Worm (Caenorhabditis elegans) whole organism, L3 larva: ENCODE measurements around the gene C54D10.10.

ENCODE experiments used
- R02D3.7 ChIP-seq: fragments of 150-350 bp; optimal IDR thresholded peaks from 2 replicates; lab custom pipeline; 2014; ENCODE audit warnings: missing biosample characterization, missing genetic modification characterization
- ZK546.5 ChIP-seq: sonication (generic microtip); optimal IDR thresholded peaks from 2 replicates; lab custom pipeline; 2017; ENCODE audit warnings: missing biosample characterization, missing genetic modification characterization
- aly-2 ChIP-seq: fragments of 150-350 bp; optimal IDR thresholded peaks from 2 replicates; lab custom pipeline; 2014; ENCODE audit warnings: missing biosample characterization, missing genetic modification characterization
- ama-1 ChIP-seq: fragments of 150-350 bp; optimal IDR thresholded peaks from 2 replicates; lab custom pipeline; 2018
- ceh-16 ChIP-seq: sonication (generic microtip); optimal IDR thresholded peaks from 2 replicates; lab custom pipeline; 2017; ENCODE audit warnings: missing biosample characterization, missing genetic modification characterization
- ceh-28 ChIP-seq: fragments of 150-350 bp; optimal IDR thresholded peaks from 2 replicates; lab custom pipeline; 2014; ENCODE audit warnings: missing biosample characterization, missing genetic modification reagents, missing genetic modification characterization
- ceh-82 ChIP-seq: fragments of 150-350 bp; optimal IDR thresholded peaks from 2 replicates; lab custom pipeline; 2014; ENCODE audit warnings: missing biosample characterization, missing genetic modification characterization
- ceh-9 ChIP-seq: sonication (generic microtip); optimal IDR thresholded peaks from 2 replicates; lab custom pipeline; 2018; ENCODE audit warnings: missing biosample characterization, missing genetic modification characterization
- daf-12 ChIP-seq: fragments of 150-350 bp; optimal IDR thresholded peaks from 2 replicates; lab custom pipeline; 2014; ENCODE audit warnings: missing biosample characterization, missing genetic modification reagents, missing genetic modification characterization
- egl-27 ChIP-seq: sonication (generic microtip); optimal IDR thresholded peaks from 4 replicates; lab custom pipeline; 2017; ENCODE audit warnings: missing biosample characterization, missing genetic modification reagents, missing genetic modification characterization
- egl-5 ChIP-seq: fragments of 150-350 bp; optimal IDR thresholded peaks from 2 replicates; lab custom pipeline; 2017; ENCODE audit warnings: missing biosample characterization, missing genetic modification reagents, missing genetic modification characterization, inconsistent platforms
- elt-1 ChIP-seq: fragments of 150-350 bp; optimal IDR thresholded peaks from 2 replicates; lab custom pipeline; 2014; ENCODE audit warnings: missing biosample characterization, missing genetic modification characterization
- elt-2 ChIP-seq: sonication (generic microtip); optimal IDR thresholded peaks from 2 replicates; lab custom pipeline; 2016; ENCODE audit warnings: missing genetic modification reagents, mild to moderate bottlenecking, missing genetic modification characterization, missing compliant biosample characterization
- eor-1 ChIP-seq, 2 experiments: fragments of 150-350 bp; optimal IDR thresholded peaks; 2 replicates each; lab custom pipeline; 2014 to 2018; ENCODE audit warnings: missing biosample characterization in 2 of 2, missing genetic modification characterization in 2 of 2
- fkh-10 ChIP-seq: sonication (generic microtip); optimal IDR thresholded peaks from 2 replicates; lab custom pipeline; 2017; ENCODE audit warnings: missing biosample characterization, missing genetic modification reagents, missing genetic modification characterization
- fos-1 ChIP-seq: fragments of 150-350 bp; optimal IDR thresholded peaks from 2 replicates; lab custom pipeline; 2014; ENCODE audit warnings: missing biosample characterization, missing genetic modification characterization
- hmg-11 ChIP-seq: sonication (generic microtip); optimal IDR thresholded peaks from 2 replicates; lab custom pipeline; 2016; ENCODE audit warnings: missing genetic modification characterization, missing compliant biosample characterization
- jun-1 ChIP-seq: fragments of 150-350 bp; optimal IDR thresholded peaks from 2 replicates; lab custom pipeline; 2014; ENCODE audit warnings: missing biosample characterization, missing genetic modification reagents, missing genetic modification characterization
- lin-15B ChIP-seq: fragments of 150-350 bp; optimal IDR thresholded peaks from 2 replicates; lab custom pipeline; 2014; ENCODE audit warnings: missing biosample characterization, missing genetic modification characterization
- lin-39 ChIP-seq: fragments of 150-350 bp; optimal IDR thresholded peaks from 2 replicates; lab custom pipeline; 2018; ENCODE audit warnings: missing biosample characterization, missing genetic modification reagents, missing genetic modification characterization
- lsy-12 ChIP-seq: sonication (generic microtip); optimal IDR thresholded peaks from 2 replicates; lab custom pipeline; 2016; ENCODE audit warnings: mild to moderate bottlenecking, missing genetic modification characterization, missing compliant biosample characterization
- mdl-1 ChIP-seq: fragments of 150-350 bp; optimal IDR thresholded peaks from 2 replicates; lab custom pipeline; 2014; ENCODE audit warnings: missing biosample characterization, missing genetic modification characterization
- mml-1 ChIP-seq: fragments of 150-350 bp; sonication (generic microtip); optimal IDR thresholded peaks from 3 replicates; lab custom pipeline; 2014; ENCODE audit warnings: missing biosample characterization, missing genetic modification characterization
- nfya-1 ChIP-seq: sonication (generic microtip); optimal IDR thresholded peaks from 2 replicates; lab custom pipeline; 2017; ENCODE audit warnings: missing genetic modification characterization, mild to moderate bottlenecking, missing compliant biosample characterization, antibody characterized with exemption, moderate library complexity; ENCODE audit not compliant: insufficient read depth
- nhr-11 ChIP-seq: fragments of 150-350 bp; optimal IDR thresholded peaks from 2 replicates; lab custom pipeline; 2014; ENCODE audit warnings: missing biosample characterization, missing genetic modification characterization
- nhr-12 ChIP-seq: fragments of 150-350 bp; optimal IDR thresholded peaks from 2 replicates; lab custom pipeline; 2014; ENCODE audit warnings: missing biosample characterization, missing genetic modification characterization
- nhr-23 ChIP-seq: fragments of 150-350 bp; optimal IDR thresholded peaks from 2 replicates; lab custom pipeline; 2014; ENCODE audit warnings: missing biosample characterization, missing genetic modification reagents, missing genetic modification characterization
- nhr-237 ChIP-seq: fragments of 150-350 bp; optimal IDR thresholded peaks from 2 replicates; lab custom pipeline; 2014; ENCODE audit warnings: missing biosample characterization, missing genetic modification characterization
- nhr-25 ChIP-seq: sonication (generic microtip); optimal IDR thresholded peaks from 2 replicates; lab custom pipeline; 2017; ENCODE audit warnings: missing biosample characterization, missing genetic modification characterization
- nhr-43 ChIP-seq: sonication (generic microtip); optimal IDR thresholded peaks from 2 replicates; lab custom pipeline; 2016; ENCODE audit warnings: mild to moderate bottlenecking, missing genetic modification characterization, missing compliant biosample characterization; ENCODE audit not compliant: poor library complexity, severe bottlenecking
- nhr-67 ChIP-seq: fragments of 150-350 bp; optimal IDR thresholded peaks from 2 replicates; lab custom pipeline; 2014; ENCODE audit warnings: missing biosample characterization, missing genetic modification characterization
- nhr-76 ChIP-seq: fragments of 150-350 bp; sonication (generic microtip); optimal IDR thresholded peaks from 5 replicates; lab custom pipeline; 2014; ENCODE audit warnings: missing biosample characterization, missing genetic modification characterization
- nhr-77 ChIP-seq: fragments of 150-350 bp; optimal IDR thresholded peaks from 2 replicates; lab custom pipeline; 2014; ENCODE audit warnings: missing biosample characterization, missing genetic modification characterization
- pha-4 ChIP-seq: fragments of 150-350 bp; optimal IDR thresholded peaks from 2 replicates; lab custom pipeline; 2014; ENCODE audit warnings: missing biosample characterization, missing genetic modification reagents, missing genetic modification characterization
- pqm-1 ChIP-seq: fragments of 150-350 bp; optimal IDR thresholded peaks from 2 replicates; lab custom pipeline; 2017; ENCODE audit warnings: missing biosample characterization, missing genetic modification characterization, inconsistent platforms
- sea-2 ChIP-seq: fragments of 150-350 bp; sonication (generic microtip); optimal IDR thresholded peaks from 4 replicates; lab custom pipeline; 2014; ENCODE audit warnings: missing biosample characterization, missing genetic modification reagents, missing genetic modification characterization
- skn-1 ChIP-seq: fragments of 150-350 bp; optimal IDR thresholded peaks from 2 replicates; lab custom pipeline; 2014; ENCODE audit warnings: missing biosample characterization, missing genetic modification characterization
- snpc-4 ChIP-seq: fragments of 150-350 bp; optimal IDR thresholded peaks from 2 replicates; lab custom pipeline; 2014; ENCODE audit warnings: missing biosample characterization, missing genetic modification characterization
- tbx-2 ChIP-seq: sonication (generic microtip); optimal IDR thresholded peaks from 2 replicates; lab custom pipeline; 2016; ENCODE audit warnings: mild to moderate bottlenecking, missing genetic modification characterization, missing compliant biosample characterization
- unc-62 ChIP-seq: fragments of 150-350 bp; sonication (generic microtip); optimal IDR thresholded peaks from 4 replicates; lab custom pipeline; 2014; ENCODE audit warnings: missing biosample characterization, missing genetic modification reagents, missing genetic modification characterization
- zag-1 ChIP-seq: fragments of 150-350 bp; optimal IDR thresholded peaks from 2 replicates; lab custom pipeline; 2014; ENCODE audit warnings: missing biosample characterization, missing genetic modification characterization
- ztf-11 ChIP-seq: fragments of 150-350 bp; optimal IDR thresholded peaks from 2 replicates; lab custom pipeline; 2014; ENCODE audit warnings: missing biosample characterization, missing genetic modification characterization
- ztf-4 ChIP-seq: fragments of 150-350 bp; optimal IDR thresholded peaks from 2 replicates; lab custom pipeline; 2014; ENCODE audit warnings: missing biosample characterization, missing genetic modification characterization

The C54D10.10 gene

DNA sequence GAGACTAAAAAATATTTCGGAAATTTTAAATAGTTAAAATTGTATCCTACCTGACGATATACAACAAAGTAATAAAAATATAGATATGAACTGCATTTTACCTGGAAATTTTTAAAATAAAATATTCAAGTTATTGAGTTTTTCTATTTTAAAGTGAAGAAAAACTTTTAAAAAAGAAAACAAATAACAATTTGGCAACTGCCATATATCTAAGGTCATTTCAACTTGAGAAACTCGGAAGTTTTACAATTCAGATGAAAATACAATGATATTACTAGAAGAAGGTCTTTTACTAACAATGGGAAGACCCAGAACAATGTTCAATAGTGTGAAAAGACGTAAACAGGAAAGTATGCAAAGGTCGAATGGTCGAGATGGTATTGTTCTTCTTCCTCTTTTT lies at the start of gene C54D10.10:
TSS of gene C54D10.10 (minus strand) at position 101 of the 400 bp plus-strand sequence.
- no peak for TF ChIP-seq unc-62
- TF ChIP-seq nhr-76 (tag; lab: Kevin White, UChicago), result no peak
- no peak for TF ChIP-seq ceh-9 (tag; lab: Kevin White, UChicago)
- no peak for TF ChIP-seq hmg-11
- TF ChIP-seq fkh-10 (GFP tag; lab: Kevin White, UChicago), result no peak
- no peak for TF ChIP-seq mml-1
- no peak for TF ChIP-seq nhr-23
- TF ChIP-seq elt-2, result no peak

- TF ChIP-seq lin-15B (tag; lab: Kevin White, UChicago) (peak; percentile 76), egl-5 (peak; percentile 55), ceh-28 (tag; lab: Kevin White, UChicago) (peak; percentile 92), pha-4 (tag; lab: Kevin White, UChicago) (peak; percentile 92), nhr-23 (peak; percentile 83), nhr-43 (tag; lab: Kevin White, UChicago) (peak; percentile 22), lin-39 (tag; lab: Kevin White, UChicago) (peak; percentile 40), elt-1 (tag; lab: Kevin White, UChicago) (no peak), lsy-12 (tag; lab: Kevin White, UChicago) (peak; percentile 36), unc-62 (no peak), skn-1 (tag; lab: Kevin White, UChicago) (peak; percentile 42), snpc-4 (tag; lab: Kevin White, UChicago) (peak; percentile 91), pqm-1 (tag; lab: Kevin White, UChicago) (peak; percentile 13), nhr-25 (tag; lab: Kevin White, UChicago) (peak; percentile 24), nhr-237 (no peak), nhr-11 (tag; lab: Kevin White, UChicago) (no peak), daf-12 (tag; lab: Kevin White, UChicago) (no peak), elt-2 (peak; percentile 35), ceh-16 (tag; lab: Kevin White, UChicago) (no peak), jun-1 (peak; percentile 47), aly-2 (tag; lab: Kevin White, UChicago) (no peak), tbx-2 (tag; lab: Kevin White, UChicago) (peak; percentile 73), ceh-82 (tag; lab: Kevin White, UChicago) (peak; percentile 38), nfya-1 (tag; lab: Kevin White, UChicago) (peak; percentile 83), hmg-11 (peak; percentile 68)
These were observed 48.0 kb upstream of the C54D10.10 start, which contains the start of the genes W04D2.4 and rbm-25 for ce11 chrV:12497725-12498263. W04D2.4 (minus strand) TSS chrV:12497755. rbm-25 (plus strand) TSS chrV:12498213.

- TF ChIP-seq unc-62, result no peak
- no peak for TF ChIP-seq ceh-9 (tag; lab: Kevin White, UChicago)
- no peak for TF ChIP-seq egl-27 (tag; lab: Kevin White, UChicago)
These were observed 44.7 kb upstream of the C54D10.10 start, which contains the start of gene mrps-11 for ce11 chrV:12494522-12494921. mrps-11 (minus strand) TSS chrV:12494622.

- TF ChIP-seq nhr-67 (tag; lab: Kevin White, UChicago), result no peak
- peak; percentile 99 for TF ChIP-seq snpc-4 (tag; lab: Kevin White, UChicago)
- no peak for TF ChIP-seq mdl-1
- TF ChIP-seq ceh-28 (tag; lab: Kevin White, UChicago), result peak; percentile 57
- TF ChIP-seq ztf-11 (tag; lab: Kevin White, UChicago), result no peak
- TF ChIP-seq pqm-1 (tag; lab: Kevin White, UChicago), result peak; percentile 54
- TF ChIP-seq R02D3.7 (tag; lab: Kevin White, UChicago), result peak; percentile 57
- no peak for TF ChIP-seq nhr-11 (tag; lab: Kevin White, UChicago)
- no peak for TF ChIP-seq nhr-237
- peak; percentile 10 for TF ChIP-seq nhr-77 (tag; lab: Kevin White, UChicago)
- TF ChIP-seq egl-5, result no peak
- TF ChIP-seq eor-1 (tag; optimal IDR thresholded peaks at IDR 0.05; lab: Kevin White, UChicago), result no peak
- no peak for TF ChIP-seq mml-1
- no peak for TF ChIP-seq ceh-16 (tag; lab: Kevin White, UChicago)
- TF ChIP-seq nhr-25 (tag; lab: Kevin White, UChicago), result peak; percentile 64
- peak; percentile 70 for TF ChIP-seq lin-39 (tag; lab: Kevin White, UChicago)
- TF ChIP-seq sea-2 (GFP tag; lab: Kevin White, UChicago), result no peak
- peak; percentile 81 for TF ChIP-seq nhr-43 (tag; lab: Kevin White, UChicago)
- peak; percentile 51 for TF ChIP-seq tbx-2 (tag; lab: Kevin White, UChicago)
- TF ChIP-seq ZK546.5, result no peak
- TF ChIP-seq zag-1 (tag; lab: Kevin White, UChicago), result no peak
- TF ChIP-seq ztf-4 (tag; lab: Kevin White, UChicago), result no peak
- TF ChIP-seq lsy-12 (tag; lab: Kevin White, UChicago), result peak; percentile 61
- no peak for TF ChIP-seq nhr-76 (tag; lab: Kevin White, UChicago)
- peak; percentile 75 for TF ChIP-seq nhr-23
- no peak for TF ChIP-seq nhr-12 (tag; lab: Kevin White, UChicago)
- TF ChIP-seq hmg-11, result peak; percentile 68
- TF ChIP-seq lin-15B (tag; lab: Kevin White, UChicago), result peak; percentile 41
- no peak for TF ChIP-seq fkh-10 (GFP tag; lab: Kevin White, UChicago)
- TF ChIP-seq ama-1 (lab: Kevin White, UChicago), result peak; percentile 78
- TF ChIP-seq fos-1 (tag; lab: Kevin White, UChicago), result peak; percentile 39
- TF ChIP-seq elt-2, result peak; percentile 58
- peak; percentile 29 for TF ChIP-seq jun-1
- no peak for TF ChIP-seq daf-12 (tag; lab: Kevin White, UChicago)
These were observed 41.4 kb upstream of the C54D10.10 start for ce11 chrV:12491070-12491643.
